Fruit fly (Drosophila melanogaster): ENCODE measurements around the gene CG14855.

DNA sequence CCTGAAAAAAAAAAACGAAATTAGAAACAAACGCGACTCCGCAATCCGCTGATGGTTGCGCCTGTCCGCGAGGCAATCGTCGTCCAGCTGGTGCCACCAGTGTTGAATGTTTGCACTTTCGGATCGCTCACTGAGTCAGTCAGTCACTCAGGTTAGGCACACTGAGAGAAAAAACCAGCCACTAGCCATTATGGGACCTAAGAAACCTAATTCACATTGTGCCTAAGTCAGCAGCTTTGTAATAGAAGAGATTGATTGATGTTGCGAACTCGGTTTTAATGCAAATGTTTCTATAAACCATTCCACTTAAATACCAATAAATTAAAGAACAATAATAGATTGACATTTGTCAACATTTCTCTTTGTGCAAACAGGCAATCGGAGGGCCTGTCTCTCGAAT, 35.0 kb upstream of the CG14855 start:
- no peak for TF ChIP-seq EcR (GFP tag; optimal IDR thresholded peaks at IDR 0.05)
- no peak for TF ChIP-seq psq (optimal IDR thresholded peaks at IDR 0.05)
- TF ChIP-seq pan (optimal IDR thresholded peaks at IDR 0.05), result no peak
- no peak for TF ChIP-seq Dll (optimal IDR thresholded peaks at IDR 0.05)
- no peak for TF ChIP-seq CG8478 (optimal IDR thresholded peaks at IDR 0.05)

Measured in whole organism.